Fruit fly (Drosophila melanogaster) whole organism, embryonic: ENCODE measurements around the gene dlg1.

Experiments
- BEAF-32 ChIP-seq: fragments of 200-800 bp; sonication (Bioruptor generic); optimal IDR thresholded peaks from 3 replicates; lab custom pipeline; 2017; ENCODE audit warnings: missing biosample characterization, missing genetic modification characterization, mild to moderate bottlenecking, moderate library complexity, missing genetic modification reagents
- CG10267 ChIP-seq: fragments of 200-800 bp; sonication (Bioruptor generic); optimal IDR thresholded peaks from 2 replicates; lab custom pipeline; 2018; ENCODE audit warnings: missing biosample characterization, mild to moderate bottlenecking, missing genetic modification characterization, moderate library complexity
- CG11247 ChIP-seq: fragments of 200-800 bp; sonication (Bioruptor generic); IDR thresholded peaks from 2 replicates; pipeline ENCODE4 v1.3.6; 2022; ENCODE audit warnings: missing biosample characterization, missing genetic modification characterization
- CG11398 ChIP-seq: fragments of 200-800 bp; sonication (Bioruptor generic); optimal IDR thresholded peaks from 2 replicates; lab custom pipeline; 2016; ENCODE audit warnings: missing biosample characterization, missing genetic modification characterization
- CG14710 ChIP-seq: fragments of 200-800 bp; sonication (Bioruptor generic); optimal IDR thresholded peaks from 3 replicates; lab custom pipeline; 2019; ENCODE audit warnings: missing biosample characterization, mild to moderate bottlenecking, missing genetic modification characterization, moderate library complexity
- CG16779 ChIP-seq: fragments of 200-800 bp; sonication (Bioruptor generic); IDR thresholded peaks from 2 replicates; pipeline ENCODE4 v1.3.6; 2022; ENCODE audit warnings: missing biosample characterization, missing genetic modification characterization
- CG2116 ChIP-seq: fragments of 200-800 bp; sonication (Bioruptor generic); optimal IDR thresholded peaks from 3 replicates; lab custom pipeline; 2018; ENCODE audit warnings: missing biosample characterization, mild to moderate bottlenecking, missing genetic modification characterization
- CG32772 ChIP-seq: fragments of 200-800 bp; sonication (Bioruptor generic); IDR thresholded peaks from 2 replicates; pipeline ENCODE4 v1.3.6; 2022; ENCODE audit warnings: missing biosample characterization, missing genetic modification characterization
- CG4617 ChIP-seq: fragments of 200-800 bp; sonication (Bioruptor generic); optimal IDR thresholded peaks from 3 replicates; lab custom pipeline; 2016; ENCODE audit warnings: missing biosample characterization, missing genetic modification characterization, borderline replicate concordance
- CG5953 ChIP-seq: fragments of 200-800 bp; sonication (Bioruptor generic); IDR thresholded peaks from 2 replicates; pipeline ENCODE4 v1.3.6; 2022; ENCODE audit warnings: missing biosample characterization, missing genetic modification characterization
- CG6254 ChIP-seq: fragments of 200-800 bp; sonication (Bioruptor generic); optimal IDR thresholded peaks from 3 replicates; lab custom pipeline; 2017; ENCODE audit warnings: mild to moderate bottlenecking, missing biosample characterization, missing genetic modification reagents, missing genetic modification characterization
- CG6791 ChIP-seq: fragments of 200-800 bp; sonication (Bioruptor generic); IDR thresholded peaks from 3 replicates; pipeline ENCODE4 v1.3.6; 2022; ENCODE audit warnings: missing biosample characterization, missing genetic modification characterization; ENCODE audit not compliant: partially characterized antibody
- CG6854 ChIP-seq: fragments of 200-800 bp; sonication (Bioruptor generic); optimal IDR thresholded peaks from 3 replicates; lab custom pipeline; 2017; ENCODE audit warnings: missing biosample characterization, mild to moderate bottlenecking, missing genetic modification characterization
- CG7556 ChIP-seq: fragments of 200-800 bp; sonication (Bioruptor generic); optimal IDR thresholded peaks from 2 replicates; lab custom pipeline; 2017; ENCODE audit warnings: missing biosample characterization, mild to moderate bottlenecking, missing genetic modification characterization
- CG7839 ChIP-seq: fragments of 200-800 bp; sonication (Bioruptor generic); optimal IDR thresholded peaks from 3 replicates; lab custom pipeline; 2018; ENCODE audit warnings: missing biosample characterization, mild to moderate bottlenecking, missing genetic modification characterization, moderate library complexity
- CG7987 ChIP-seq: fragments of 200-800 bp; sonication (Bioruptor generic); optimal IDR thresholded peaks from 2 replicates; lab custom pipeline; 2018; ENCODE audit warnings: missing biosample characterization, mild to moderate bottlenecking, missing genetic modification characterization, moderate library complexity
- CG8924 ChIP-seq: fragments of 200-800 bp; optimal IDR thresholded peaks from 3 replicates; lab custom pipeline; 2019; ENCODE audit warnings: missing biosample characterization, mild to moderate bottlenecking, missing genetic modification characterization, moderate library complexity
- CG9437 ChIP-seq: fragments of 200-800 bp; sonication (Bioruptor generic); optimal IDR thresholded peaks from 2 replicates; lab custom pipeline; 2018; ENCODE audit warnings: missing biosample characterization, mild to moderate bottlenecking, missing genetic modification characterization
- CG9876 ChIP-seq: fragments of 200-800 bp; sonication (Bioruptor generic); optimal IDR thresholded peaks from 2 replicates; lab custom pipeline; 2016; ENCODE audit warnings: missing biosample characterization, missing genetic modification characterization
- CoRest ChIP-seq: fragments of 200-800 bp; sonication (Bioruptor generic); optimal IDR thresholded peaks from 3 replicates; lab custom pipeline; 2018; ENCODE audit warnings: missing biosample characterization, mild to moderate bottlenecking, missing genetic modification characterization, moderate library complexity
- CrebB ChIP-seq: fragments of 200-800 bp; sonication (Bioruptor generic); optimal IDR thresholded peaks from 3 replicates; lab custom pipeline; 2018; ENCODE audit warnings: missing biosample characterization, mild to moderate bottlenecking, missing genetic modification characterization
- Dip2 ChIP-seq: fragments of 200-800 bp; sonication (Bioruptor generic); IDR thresholded peaks from 2 replicates; pipeline ENCODE4 v1.3.6; 2022; ENCODE audit warnings: missing biosample characterization, missing genetic modification characterization
- Gsc ChIP-seq: fragments of 200-800 bp; sonication (Bioruptor generic); IDR thresholded peaks from 2 replicates; pipeline ENCODE4 v1.3.6; 2022; ENCODE audit warnings: missing biosample characterization, missing genetic modification characterization
- Mes4 ChIP-seq: fragments of 200-800 bp; sonication (Bioruptor generic); optimal IDR thresholded peaks from 2 replicates; lab custom pipeline; 2016; ENCODE audit warnings: missing biosample characterization, missing genetic modification characterization
- Mrtf ChIP-seq: fragments of 200-800 bp; sonication (Bioruptor generic); IDR thresholded peaks from 3 replicates; pipeline ENCODE4 v1.3.6; 2022; ENCODE audit warnings: missing biosample characterization, missing genetic modification characterization
- Sox100B ChIP-seq: fragments of 200-800 bp; sonication (Bioruptor generic); optimal IDR thresholded peaks from 3 replicates; lab custom pipeline; 2018; ENCODE audit warnings: missing biosample characterization, mild to moderate bottlenecking, missing genetic modification characterization
- Xrp1 ChIP-seq: fragments of 200-800 bp; sonication (Bioruptor generic); IDR thresholded peaks from 2 replicates; pipeline ENCODE4 v1.3.6; 2022; ENCODE audit warnings: missing biosample characterization, missing genetic modification characterization
- ash1 ChIP-seq: fragments of 200-800 bp; sonication (Bioruptor generic); optimal IDR thresholded peaks from 2 replicates; lab custom pipeline; 2018; ENCODE audit warnings: missing biosample characterization, mild to moderate bottlenecking, missing genetic modification characterization
- az2 ChIP-seq: fragments of 200-800 bp; sonication (Bioruptor generic); optimal IDR thresholded peaks from 3 replicates; lab custom pipeline; 2016; ENCODE audit warnings: missing biosample characterization, missing genetic modification characterization
- bcd ChIP-seq: fragments of 200-800 bp; sonication (Bioruptor generic); optimal IDR thresholded peaks from 2 replicates; lab custom pipeline; 2017; ENCODE audit warnings: missing biosample characterization, mild to moderate bottlenecking, missing genetic modification characterization
- bigmax ChIP-seq: fragments of 200-800 bp; sonication (Bioruptor generic); optimal IDR thresholded peaks from 2 replicates; lab custom pipeline; 2018; ENCODE audit warnings: missing biosample characterization, mild to moderate bottlenecking, missing genetic modification characterization
- cas ChIP-seq: fragments of 200-800 bp; sonication (Bioruptor generic); IDR thresholded peaks from 2 replicates; pipeline ENCODE4 v1.3.6; 2022; ENCODE audit warnings: missing biosample characterization, missing genetic modification characterization
- chif ChIP-seq, 2 experiments: fragments of 200-800 bp; sonication (Bioruptor generic); optimal IDR thresholded peaks; 3 replicates each; lab custom pipeline; 2016; ENCODE audit warnings: missing biosample characterization in 2 of 2, missing genetic modification characterization in 2 of 2
- corto ChIP-seq: fragments of 200-800 bp; sonication (Bioruptor generic); optimal IDR thresholded peaks from 2 replicates; lab custom pipeline; 2016; ENCODE audit warnings: missing biosample characterization, mild to moderate bottlenecking, missing genetic modification characterization, moderate library complexity
- disco-r ChIP-seq: fragments of 200-800 bp; sonication (Bioruptor generic); optimal IDR thresholded peaks from 2 replicates; lab custom pipeline; 2016; ENCODE audit warnings: missing biosample characterization, missing genetic modification characterization
- ewg ChIP-seq: fragments of 200-800 bp; sonication (Bioruptor generic); optimal IDR thresholded peaks from 3 replicates; lab custom pipeline; 2017; ENCODE audit warnings: mild to moderate bottlenecking, missing biosample characterization, missing genetic modification reagents, missing genetic modification characterization
- fd102C ChIP-seq: fragments of 200-800 bp; sonication (Bioruptor generic); optimal IDR thresholded peaks from 2 replicates; lab custom pipeline; 2018; ENCODE audit warnings: missing biosample characterization, mild to moderate bottlenecking, missing genetic modification characterization, moderate library complexity
- gce ChIP-seq: fragments of 200-800 bp; sonication (Bioruptor generic); IDR thresholded peaks from 3 replicates; pipeline ENCODE4 v1.3.6; 2022; ENCODE audit warnings: missing biosample characterization, missing genetic modification characterization
- grn ChIP-seq: fragments of 200-800 bp; sonication (Bioruptor generic); optimal IDR thresholded peaks from 3 replicates; lab custom pipeline; 2017; ENCODE audit warnings: missing biosample characterization, missing genetic modification characterization
- gsb ChIP-seq: fragments of 200-800 bp; sonication (Bioruptor generic); IDR thresholded peaks from 2 replicates; pipeline ENCODE4 v1.3.6; 2022; ENCODE audit warnings: missing biosample characterization, missing genetic modification characterization
- gt ChIP-seq: fragments of 200-800 bp; sonication (Bioruptor generic); IDR thresholded peaks from 2 replicates; pipeline ENCODE4 v1.3.6; 2022; ENCODE audit warnings: missing biosample characterization, missing genetic modification characterization
- lov ChIP-seq, 2 experiments: fragments of 200-800 bp in 1 of 2; fragments of >200 bp in 1 of 2; sonication (Bioruptor generic) in 1 of 2; IDR thresholded peaks in 1 of 2; optimal IDR thresholded peaks in 1 of 2; 2 replicates in 1 of 2; 3 replicates in 1 of 2; pipeline versions ENCODE4 v1.3.6 to Lab custom; 2017 to 2022; ENCODE audit warnings: missing biosample characterization in 1 of 2, missing genetic modification characterization in 1 of 2
- nmo ChIP-seq: fragments of 200-800 bp; sonication (Bioruptor generic); optimal IDR thresholded peaks from 2 replicates; lab custom pipeline; 2018; ENCODE audit warnings: missing biosample characterization, mild to moderate bottlenecking, missing genetic modification characterization, moderate library complexity
- odd ChIP-seq: fragments of 200-800 bp; sonication (Bioruptor generic); optimal IDR thresholded peaks from 2 replicates; lab custom pipeline; 2017; ENCODE audit warnings: missing biosample characterization, mild to moderate bottlenecking, missing genetic modification characterization
- pb ChIP-seq: fragments of 200-800 bp; sonication (Bioruptor generic); optimal IDR thresholded peaks from 3 replicates; lab custom pipeline; 2016; ENCODE audit warnings: missing biosample characterization, missing genetic modification characterization
- sim ChIP-seq: fragments of 200-800 bp; sonication (Bioruptor generic); IDR thresholded peaks from 2 replicates; pipeline ENCODE4 v1.3.6; 2022; ENCODE audit warnings: missing biosample characterization, missing genetic modification characterization
- slp2 ChIP-seq: fragments of 200-800 bp; sonication (Bioruptor generic); optimal IDR thresholded peaks from 2 replicates; lab custom pipeline; 2016; ENCODE audit warnings: missing biosample characterization, missing genetic modification characterization
- sqz ChIP-seq: fragments of 200-800 bp; sonication (Bioruptor generic); optimal IDR thresholded peaks from 3 replicates; lab custom pipeline; 2018; ENCODE audit warnings: missing biosample characterization, mild to moderate bottlenecking, missing genetic modification characterization
- stwl ChIP-seq: fragments of 200-800 bp; sonication (Bioruptor generic); optimal IDR thresholded peaks from 3 replicates; lab custom pipeline; 2018; ENCODE audit warnings: missing biosample characterization, mild to moderate bottlenecking, missing genetic modification characterization, moderate library complexity
- unc-4 ChIP-seq: fragments of 200-800 bp; sonication (Bioruptor generic); IDR thresholded peaks from 2 replicates; pipeline ENCODE4 v1.3.6; 2022; ENCODE audit warnings: missing biosample characterization, missing genetic modification characterization; ENCODE audit not compliant: partially characterized antibody
- vfl ChIP-seq: fragments of 200-800 bp; sonication (Bioruptor generic); optimal IDR thresholded peaks from 2 replicates; lab custom pipeline; 2016; ENCODE audit warnings: missing biosample characterization, missing genetic modification characterization

Gene dlg1

DNA sequence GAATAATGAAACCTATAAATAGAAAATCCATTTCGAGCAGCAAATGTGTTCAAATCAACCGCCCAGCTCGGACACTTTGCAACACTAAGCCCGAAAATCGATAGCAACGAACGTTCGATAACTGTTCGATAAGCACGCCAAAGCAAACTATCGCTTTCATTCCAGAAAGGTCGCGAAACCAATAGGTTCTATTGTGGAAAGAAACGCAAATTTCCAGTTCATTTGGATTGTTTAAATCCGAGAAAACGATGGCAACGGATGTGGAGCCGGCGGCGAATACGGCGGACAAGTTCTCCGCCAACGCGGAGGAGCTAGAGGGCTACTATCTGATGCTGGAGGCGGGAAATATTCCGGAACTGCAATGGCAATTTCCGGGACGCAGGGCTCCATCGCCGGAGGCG, 10.4 kb upstream of the dlg1 start, which contains the start of gene Pa1 (continued):
- TF ChIP-seq bcd (GFP tag; lab: Kevin White, UChicago) (no peak), odd (no peak), CG4617 (GFP tag; lab: Kevin White, UChicago) (no peak), CG6254 (GFP tag; lab: Kevin White, UChicago) (no peak), vfl (GFP tag; lab: Kevin White, UChicago) (no peak), chif (GFP tag; optimal IDR thresholded peaks at IDR 0.05; lab: Kevin White, UChicago) (no peak), CrebB (tag; lab: Kevin White, UChicago) (no peak), CG7839 (tag; lab: Kevin White, UChicago) (no peak), nmo (no peak), pb (no peak), sim (GFP tag; lab: Robert Waterston, UW) (no peak), az2 (GFP tag; lab: Kevin White, UChicago) (no peak), stwl (tag; lab: Kevin White, UChicago) (peak; percentile 42), ash1 (GFP tag; lab: Kevin White, UChicago) (no peak), CG7556 (no peak), CG16779 (GFP tag; lab: Robert Waterston, UW) (no peak), Dip2 (GFP tag; lab: Robert Waterston, UW) (no peak), disco-r (no peak), CG8924 (tag; lab: Kevin White, UChicago) (no peak), CG11247 (GFP tag; lab: Robert Waterston, UW) (no peak), gt (no peak), slp2 (GFP tag; lab: Kevin White, UChicago) (no peak), Gsc (GFP tag; lab: Robert Waterston, UW) (no peak), CG9876 (no peak), gsb (GFP tag; lab: Robert Waterston, UW) (no peak), CoRest (tag; lab: Kevin White, UChicago) (no peak), CG9437 (GFP tag; lab: Kevin White, UChicago) (no peak), CG10267 (tag; lab: Kevin White, UChicago) (peak; percentile 95), corto (GFP tag; lab: Kevin White, UChicago) (no peak), CG6791 (GFP tag; lab: Robert Waterston, UW) (peak; percentile 74; the same call in 2 of the 3 replicates), CG2116 (GFP tag; lab: Kevin White, UChicago) (peak; percentile 70), Mrtf (GFP tag; lab: Robert Waterston, UW) (no peak), CG7987 (GFP tag; lab: Kevin White, UChicago) (no peak), Mes4 (GFP tag; lab: Kevin White, UChicago) (no peak), Sox100B (GFP tag; lab: Kevin White, UChicago) (no peak), unc-4 (GFP tag; lab: Robert Waterston, UW) (peak; percentile 71), CG5953 (GFP tag; lab: Robert Waterston, UW) (no peak), CG32772 (no peak), BEAF-32 (GFP tag; lab: Kevin White, UChicago) (peak; percentile 62), Xrp1 (GFP tag; lab: Robert Waterston, UW) (no peak), cas (GFP tag; lab: Robert Waterston, UW) (no peak), lov (optimal IDR thresholded peaks at IDR 0.05; lab: Kevin White, UChicago) (no peak), lov (GFP tag; IDR thresholded peaks at IDR 0.05; lab: Robert Waterston, UW) (no peak), CG14710 (tag; lab: Kevin White, UChicago) (peak; percentile 42), grn (GFP tag; lab: Kevin White, UChicago) (no peak), fd102C (GFP tag; lab: Kevin White, UChicago) (no peak), sqz (GFP tag; lab: Kevin White, UChicago) (no peak), ewg (GFP tag; lab: Kevin White, UChicago) (no peak), CG11398 (GFP tag; lab: Kevin White, UChicago) (no peak), bigmax (GFP tag; lab: Kevin White, UChicago) (no peak), CG6854 (no peak), gce (no peak)
